Fruit fly (Drosophila melanogaster) whole organism, adult: ENCODE measurements around the gene capt.

Source experiments
- CG11617 ChIP-seq: fragments of 200-800 bp; sonication (Bioruptor generic); optimal IDR thresholded peaks from 2 replicates; lab custom pipeline; 2017; ENCODE audit warnings: mild to moderate bottlenecking, missing biosample characterization, missing genetic modification reagents, missing genetic modification characterization
- CG12768 ChIP-seq: fragments of 200-800 bp; sonication (Bioruptor generic); optimal IDR thresholded peaks from 2 replicates; lab custom pipeline; 2017; ENCODE audit warnings: missing biosample characterization, missing genetic modification characterization, mild to moderate bottlenecking, moderate library complexity, missing genetic modification reagents
- CG14711 ChIP-seq: fragments of 200-800 bp; sonication (Bioruptor generic); optimal IDR thresholded peaks from 2 replicates; lab custom pipeline; 2018; ENCODE audit warnings: missing biosample characterization, mild to moderate bottlenecking, missing genetic modification characterization, moderate library complexity
- CG1620 ChIP-seq: fragments of 200-800 bp; sonication (Bioruptor generic); optimal IDR thresholded peaks from 2 replicates; lab custom pipeline; 2016; ENCODE audit warnings: missing biosample characterization, missing genetic modification characterization
- CG33017 ChIP-seq: fragments of 200-800 bp; sonication (Bioruptor generic); optimal IDR thresholded peaks from 2 replicates; lab custom pipeline; 2018; ENCODE audit warnings: missing biosample characterization, mild to moderate bottlenecking, missing genetic modification characterization, moderate library complexity
- CG5204 ChIP-seq: fragments of 200-800 bp; sonication (Bioruptor generic); optimal IDR thresholded peaks from 2 replicates; lab custom pipeline; 2016; ENCODE audit warnings: missing biosample characterization, missing genetic modification characterization
- CG7045 ChIP-seq: fragments of 200-800 bp; sonication (Bioruptor generic); optimal IDR thresholded peaks from 2 replicates; lab custom pipeline; 2017; ENCODE audit warnings: missing biosample characterization, mild to moderate bottlenecking, missing genetic modification characterization
- CG7101 ChIP-seq: fragments of 200-800 bp; sonication (Bioruptor generic); optimal IDR thresholded peaks from 2 replicates; lab custom pipeline; 2018; ENCODE audit warnings: missing biosample characterization, mild to moderate bottlenecking, missing genetic modification characterization, moderate library complexity
- Clk ChIP-seq: fragments of 200-800 bp; sonication (Bioruptor generic); optimal IDR thresholded peaks from 2 replicates; lab custom pipeline; 2017; ENCODE audit warnings: missing biosample characterization, missing genetic modification characterization
- Crg-1 ChIP-seq: fragments of 200-800 bp; sonication (Bioruptor generic); optimal IDR thresholded peaks from 2 replicates; lab custom pipeline; 2016; ENCODE audit warnings: missing biosample characterization, missing genetic modification characterization
- Hr96 ChIP-seq: fragments of 200-800 bp; sonication (Bioruptor generic); optimal IDR thresholded peaks from 2 replicates; lab custom pipeline; 2016; ENCODE audit warnings: missing biosample characterization, missing genetic modification characterization
- Mnt ChIP-seq: fragments of 200-800 bp; sonication (Bioruptor generic); optimal IDR thresholded peaks from 2 replicates; lab custom pipeline; 2016; ENCODE audit warnings: missing biosample characterization, mild to moderate bottlenecking, missing genetic modification characterization
- bab1 ChIP-seq: fragments of 200-800 bp; sonication (Bioruptor generic); optimal IDR thresholded peaks from 3 replicates; lab custom pipeline; 2019; ENCODE audit warnings: missing biosample characterization, mild to moderate bottlenecking, missing genetic modification characterization, moderate library complexity
- cic ChIP-seq: fragments of 200-800 bp; sonication (Bioruptor generic); optimal IDR thresholded peaks from 2 replicates; lab custom pipeline; 2017; ENCODE audit warnings: missing biosample characterization, mild to moderate bottlenecking, missing genetic modification characterization, moderate library complexity
- cnc ChIP-seq, 2 experiments: fragments of >200 bp; optimal IDR thresholded peaks; 2 replicates each; lab custom pipeline; 2017
- kay ChIP-seq: fragments of 200-800 bp; sonication (Bioruptor generic); peaks from one replicate; lab custom pipeline; 2016; ENCODE audit warnings: missing biosample characterization, missing genetic modification characterization, borderline replicate concordance
- ovo ChIP-seq: fragments of 200-800 bp; sonication (Bioruptor generic); optimal IDR thresholded peaks from 2 replicates; lab custom pipeline; 2016; ENCODE audit warnings: missing biosample characterization, missing genetic modification characterization
- pad ChIP-seq: fragments of 200-800 bp; sonication (Bioruptor generic); optimal IDR thresholded peaks from 3 replicates; lab custom pipeline; 2017; ENCODE audit warnings: missing biosample characterization, missing genetic modification characterization, mild to moderate bottlenecking, moderate library complexity, missing genetic modification reagents
- tj ChIP-seq: fragments of 200-800 bp; sonication (Bioruptor generic); optimal IDR thresholded peaks from 3 replicates; lab custom pipeline; 2017; ENCODE audit warnings: missing biosample characterization, mild to moderate bottlenecking, missing genetic modification characterization, moderate library complexity
- toe ChIP-seq: fragments of 200-800 bp; sonication (Bioruptor generic); optimal IDR thresholded peaks from 2 replicates; lab custom pipeline; 2016; ENCODE audit warnings: missing biosample characterization, missing genetic modification characterization

The capt gene

DNA sequence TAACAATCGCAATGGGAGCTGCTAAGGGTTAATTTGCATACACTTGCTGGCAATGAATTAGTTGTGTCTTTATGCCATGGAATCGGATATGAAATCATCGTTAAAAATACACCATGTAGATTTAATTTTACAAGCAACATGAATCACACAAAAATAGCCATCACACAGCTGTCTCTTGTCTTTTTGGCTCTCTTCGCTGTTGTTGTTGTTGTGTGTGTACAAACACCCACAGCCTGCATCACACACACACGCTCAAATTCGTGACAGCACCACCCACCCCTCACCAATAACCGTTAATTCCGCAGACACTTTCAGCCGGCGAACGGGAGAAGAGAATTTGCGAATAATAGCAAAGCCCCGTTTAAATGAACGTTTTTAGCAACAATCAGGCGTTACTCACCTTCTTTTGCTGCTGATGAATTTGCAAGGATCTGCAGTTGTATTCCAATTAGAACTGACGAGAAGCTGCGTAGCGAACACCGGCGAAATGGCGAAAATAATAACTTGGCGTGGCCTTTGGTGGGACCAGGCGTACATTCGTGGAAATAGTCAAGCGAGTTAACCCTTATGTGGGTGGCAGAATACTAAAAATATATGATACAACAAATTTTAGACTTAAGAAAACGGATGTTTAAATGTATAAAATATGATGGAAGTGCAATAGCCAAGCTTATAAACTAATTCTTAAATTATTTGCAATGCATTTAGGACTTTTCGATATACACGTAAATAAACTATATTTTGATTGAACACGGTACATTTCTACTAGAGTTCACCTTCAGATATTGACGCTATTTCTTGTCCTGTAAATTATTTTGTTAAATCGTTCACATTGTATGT, at the start of gene capt:
Gene capt, minus strand, starts transcription at position 584 of the 840 bp plus-strand sequence.
- TF ChIP-seq CG7101 (tag; lab: Kevin White, UChicago) (peak; percentile 44), CG1620 (peak; percentile 6), CG12768 (GFP tag; lab: Kevin White, UChicago) (no peak), Clk (GFP tag; lab: Kevin White, UChicago) (no peak), CG11617 (GFP tag; lab: Kevin White, UChicago) (no peak), cnc (optimal IDR thresholded peaks at IDR 0.05; lab: Kevin White, UChicago) (no peak), ovo (peak; percentile 87), kay (no peak), CG7045 (GFP tag; lab: Kevin White, UChicago) (peak; percentile 20), Mnt (peak; percentile 75), tj (GFP tag; lab: Kevin White, UChicago) (peak; percentile 75), pad (peak; percentile 97), bab1 (GFP tag; lab: Kevin White, UChicago) (no peak), toe (GFP tag; lab: Kevin White, UChicago) (no peak), CG5204 (GFP tag; lab: Kevin White, UChicago) (no peak), CG14711 (tag; lab: Kevin White, UChicago) (peak; percentile 19), cic (GFP tag; lab: Kevin White, UChicago) (peak; percentile 39), Crg-1 (GFP tag; lab: Kevin White, UChicago) (no peak), Hr96 (peak; percentile 7), CG33017 (tag; lab: Kevin White, UChicago) (peak; percentile 21)

dm6 chr2L:1207432-1207831, 49.4 kb upstream of the capt start:
- no peak for TF ChIP-seq kay
- TF ChIP-seq cnc (optimal IDR thresholded peaks at IDR 0.05; lab: Kevin White, UChicago) = no peak

DNA sequence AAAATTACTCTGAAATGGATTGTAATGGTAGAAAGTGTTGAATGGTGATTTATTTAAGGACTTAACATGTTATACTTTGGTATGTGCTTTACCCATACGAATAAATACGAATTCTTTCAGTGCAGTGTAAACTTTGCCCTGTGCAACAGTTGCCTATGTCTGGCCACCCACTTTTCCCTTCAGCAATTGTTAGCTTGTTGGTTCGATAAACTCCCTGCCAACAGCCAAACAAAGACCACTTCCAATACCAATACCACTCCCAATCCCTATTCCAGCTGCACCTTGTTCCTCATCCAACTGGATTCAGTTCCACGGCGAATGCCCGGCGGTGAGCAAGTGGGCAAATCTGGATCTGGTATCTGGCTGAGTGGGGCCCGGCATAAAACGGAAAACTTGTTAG, 45.9 kb upstream of the capt start, which contains the start of gene CG14342:
Gene CG14342, plus strand, starts transcription at position 301 of the 400 bp plus-strand sequence.
- TF ChIP-seq cic (GFP tag; lab: Kevin White, UChicago) (no peak), Clk (GFP tag; lab: Kevin White, UChicago) (no peak), Crg-1 (GFP tag; lab: Kevin White, UChicago) (no peak), CG1620 (no peak), kay (no peak), CG33017 (tag; lab: Kevin White, UChicago) (no peak), CG14711 (tag; lab: Kevin White, UChicago) (no peak), cnc (optimal IDR thresholded peaks at IDR 0.05; lab: Kevin White, UChicago) (no peak), ovo (no peak), toe (GFP tag; lab: Kevin White, UChicago) (no peak), pad (no peak), CG7045 (GFP tag; lab: Kevin White, UChicago) (no peak), bab1 (GFP tag; lab: Kevin White, UChicago) (no peak), CG11617 (GFP tag; lab: Kevin White, UChicago) (no peak), CG5204 (GFP tag; lab: Kevin White, UChicago) (no peak), CG7101 (tag; lab: Kevin White, UChicago) (no peak), CG12768 (GFP tag; lab: Kevin White, UChicago) (no peak), Hr96 (no peak), tj (GFP tag; lab: Kevin White, UChicago) (no peak)

DNA sequence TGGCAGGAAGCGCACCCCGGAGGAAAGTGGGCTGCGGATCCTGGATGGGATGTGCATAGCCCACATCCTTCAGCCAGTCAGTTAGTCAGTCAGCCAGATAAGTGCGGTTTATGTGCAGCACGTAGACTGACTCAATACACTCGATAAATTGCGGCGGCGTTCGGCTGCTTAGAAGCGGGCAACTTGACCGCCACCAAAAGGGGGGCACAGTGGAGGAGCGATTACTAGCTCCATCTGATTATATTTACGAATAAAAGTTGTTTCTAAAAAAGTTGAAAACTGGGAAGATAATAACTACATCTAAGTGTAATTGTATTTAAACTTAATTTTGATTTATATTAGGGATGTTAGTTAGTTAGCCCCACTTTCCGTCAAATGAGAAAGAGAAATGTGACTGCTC, 44.4 kb upstream of the capt start:
- no peak for TF ChIP-seq Mnt
- no peak for TF ChIP-seq kay
- no peak for TF ChIP-seq cnc (optimal IDR thresholded peaks at IDR 0.05; lab: Kevin White, UChicago)
- no peak for TF ChIP-seq pad
- no peak for TF ChIP-seq Crg-1 (GFP tag; lab: Kevin White, UChicago)
- no peak for TF ChIP-seq ovo
- TF ChIP-seq Hr96 = no peak
- no peak for TF ChIP-seq CG7045 (GFP tag; lab: Kevin White, UChicago)
- TF ChIP-seq CG1620 = no peak
- no peak for TF ChIP-seq CG14711 (tag; lab: Kevin White, UChicago)

- TF ChIP-seq CG7045 (GFP tag; lab: Kevin White, UChicago) (no peak), CG11617 (GFP tag; lab: Kevin White, UChicago) (no peak), kay (peak; percentile 83), CG14711 (tag; lab: Kevin White, UChicago) (no peak), cic (GFP tag; lab: Kevin White, UChicago) (peak; percentile 38), bab1 (GFP tag; lab: Kevin White, UChicago) (no peak)
Observed at dm6 chr2L:1201396-1201837, 43.4 kb upstream of the capt start.

DNA sequence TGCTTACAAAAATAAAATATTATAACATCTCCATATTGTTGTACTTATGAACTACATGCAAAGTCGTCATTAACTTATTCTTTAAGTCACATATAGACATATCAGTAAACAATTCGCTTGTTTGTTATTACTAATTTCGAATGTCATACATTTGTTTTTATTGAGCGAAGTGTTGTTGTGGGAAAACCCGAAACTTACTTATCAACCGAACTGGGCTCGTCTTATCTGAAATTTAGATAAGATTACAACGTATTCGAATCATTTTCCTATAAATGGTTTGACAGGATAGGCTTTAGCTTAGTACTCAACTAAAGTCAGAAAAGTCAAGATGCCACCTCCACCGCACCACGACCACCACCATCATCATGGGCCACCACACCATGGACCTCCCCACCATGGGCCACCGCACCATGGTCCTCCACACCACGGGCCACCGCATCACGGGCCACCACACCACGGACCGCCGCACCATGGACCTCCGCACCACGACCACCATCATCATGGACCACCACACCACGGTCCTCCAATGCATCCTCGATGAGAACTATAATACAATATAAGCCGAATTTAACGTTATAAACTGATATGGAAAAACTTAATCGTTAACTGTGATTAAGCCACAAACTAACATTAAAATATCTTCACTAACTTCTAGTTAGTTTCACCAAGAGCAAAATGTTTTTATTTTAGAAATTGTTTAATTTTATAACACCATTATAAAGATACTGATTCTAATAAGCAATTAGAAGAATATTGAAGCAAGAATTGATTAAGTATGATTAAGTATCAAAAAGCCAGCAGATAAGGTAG, 42.1 kb upstream of the capt start, which contains the start of the genes CG43349 and CG5011:
Gene CG43349, plus strand, starts transcription at position 294 of the 810 bp plus-strand sequence.
Gene CG5011, plus strand, starts transcription at position 760 of the 810 bp plus-strand sequence.
- no peak for TF ChIP-seq CG7045 (GFP tag; lab: Kevin White, UChicago)
- TF ChIP-seq kay = peak; percentile 75
